Fruit fly (Drosophila melanogaster): ENCODE data around the gene CG14671.

Gene CG14671

dm6 chr3R:5587863-5588519 lies 23.4 kb upstream of the CG14671 start, which contains the start of gene CG2926:
TSS of gene CG2926 (minus strand) at chr3R:5588380.
- TF ChIP-seq CG4496 (GFP tag; IDR thresholded peaks at IDR 0.05) (0 out of 3 replicates have a peak, but pooled peaks have one; percentile 46), CG9948 (tag; optimal IDR thresholded peaks at IDR 0.05) (no peak), Ets98B (GFP tag; IDR thresholded peaks at IDR 0.05) (peak; percentile 19; the same call in 1 of the 2 replicates), fd96Ca (GFP tag; IDR thresholded peaks at IDR 0.05) (no peak), rn (GFP tag; IDR thresholded peaks at IDR 0.05) (0 out of 2 replicates have a peak, but pooled peaks have one; percentile 12), CG15710 (tag; optimal IDR thresholded peaks at IDR 0.05) (no peak), CG8159 (tag; optimal IDR thresholded peaks at IDR 0.05) (no peak), CG13204 (GFP tag; optimal IDR thresholded peaks at IDR 0.05) (no peak), CG17806 (tag; optimal IDR thresholded peaks at IDR 0.05) (no peak), EcR (GFP tag; optimal IDR thresholded peaks at IDR 0.05) (no peak), CG8301 (tag; optimal IDR thresholded peaks at IDR 0.05) (no peak), CG34367 (tag; optimal IDR thresholded peaks at IDR 0.05) (no peak), Pif1A (GFP tag; optimal IDR thresholded peaks at IDR 0.05) (no peak), CG14655 (GFP tag; optimal IDR thresholded peaks at IDR 0.05) (no peak), CG12605 (GFP tag; IDR thresholded peaks at IDR 0.05) (0 out of 2 replicates have a peak, but pooled peaks have one; percentile 32), Snoo (tag; optimal IDR thresholded peaks at IDR 0.05) (no peak), CG10348 (GFP tag; IDR thresholded peaks at IDR 0.05) (no peak), D1 (tag; optimal IDR thresholded peaks at IDR 0.05) (no peak), CG32121 (GFP tag; IDR thresholded peaks at IDR 0.05) (0 out of 2 replicates have a peak, but pooled peaks have one; percentile 32), gl (tag; optimal IDR thresholded peaks at IDR 0.05) (no peak), Pif1B (GFP tag; optimal IDR thresholded peaks at IDR 0.05) (no peak)

dm6 chr3R:5573883-5574282 lies 9.3 kb upstream of the CG14671 start:
- TF ChIP-seq EcR (GFP tag; optimal IDR thresholded peaks at IDR 0.05) (peak; percentile 94), Snoo (tag; optimal IDR thresholded peaks at IDR 0.05) (no peak)

DNA sequence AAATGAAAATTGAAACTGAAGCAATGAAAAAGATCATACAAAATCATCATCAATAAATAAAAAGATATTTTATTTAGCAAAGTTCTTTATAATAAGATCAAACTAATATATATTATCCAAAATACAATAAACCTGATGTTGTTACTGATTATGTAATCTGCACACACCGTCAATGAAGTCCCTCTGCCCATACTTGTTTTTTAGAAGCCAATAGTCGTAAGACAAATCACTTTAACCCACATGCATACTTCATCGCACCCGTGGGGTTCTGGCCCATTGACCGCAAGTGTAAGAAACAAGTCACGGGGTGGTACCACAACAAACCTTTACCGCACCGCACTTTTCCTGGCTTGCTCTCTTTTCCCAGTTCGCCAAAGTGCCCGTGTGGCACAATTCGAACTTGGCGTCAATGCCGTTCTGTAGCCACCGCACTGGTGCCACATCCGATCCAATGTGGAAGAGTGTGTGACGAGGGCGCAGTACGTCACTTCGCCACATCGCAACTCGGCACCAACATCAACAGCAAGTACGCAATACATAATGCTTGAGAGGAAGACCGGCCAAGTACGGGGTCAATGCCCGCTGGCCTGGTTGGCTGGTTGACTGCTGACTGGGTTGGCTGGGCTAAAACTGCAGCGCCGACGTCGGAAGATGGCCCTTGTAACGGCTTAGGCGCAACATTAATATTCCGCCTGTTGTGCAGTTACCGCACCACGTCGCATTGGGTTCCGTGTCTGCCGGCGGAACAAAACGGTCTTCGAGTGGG lies 8.5 kb upstream of the CG14671 start:
- TF ChIP-seq CG14655 (GFP tag; optimal IDR thresholded peaks at IDR 0.05) (no peak), CG32121 (GFP tag; IDR thresholded peaks at IDR 0.05) (no peak), rn (GFP tag; IDR thresholded peaks at IDR 0.05) (no peak), fd96Ca (GFP tag; IDR thresholded peaks at IDR 0.05) (0 out of 3 replicates have a peak, but pooled peaks have one; percentile 35), CG34367 (tag; optimal IDR thresholded peaks at IDR 0.05) (no peak), gl (tag; optimal IDR thresholded peaks at IDR 0.05) (no peak), Pif1B (GFP tag; optimal IDR thresholded peaks at IDR 0.05) (peak; percentile 30), CG9948 (tag; optimal IDR thresholded peaks at IDR 0.05) (peak; percentile 12), EcR (GFP tag; optimal IDR thresholded peaks at IDR 0.05) (peak; percentile 83)

dm6 chr3R:5571756-5572155 lies 7.1 kb upstream of the CG14671 start:
- TF ChIP-seq CG4496 (GFP tag; IDR thresholded peaks at IDR 0.05), result no peak
- TF ChIP-seq fd96Ca (GFP tag; IDR thresholded peaks at IDR 0.05), result no peak
- no peak for TF ChIP-seq CG8301 (tag; optimal IDR thresholded peaks at IDR 0.05)
- peak; percentile 43 for TF ChIP-seq EcR (GFP tag; optimal IDR thresholded peaks at IDR 0.05)
- no peak for TF ChIP-seq CG14655 (GFP tag; optimal IDR thresholded peaks at IDR 0.05)

- TF ChIP-seq CG17806 (tag; optimal IDR thresholded peaks at IDR 0.05), result no peak
- no peak for TF ChIP-seq CG15710 (tag; optimal IDR thresholded peaks at IDR 0.05)
- TF ChIP-seq CG8159 (tag; optimal IDR thresholded peaks at IDR 0.05), result no peak
- TF ChIP-seq CG34367 (tag; optimal IDR thresholded peaks at IDR 0.05), result no peak
- TF ChIP-seq fd96Ca (GFP tag; IDR thresholded peaks at IDR 0.05), result 0 out of 3 replicates have a peak, but pooled peaks have one; percentile 39
- no peak for TF ChIP-seq Pif1A (GFP tag; optimal IDR thresholded peaks at IDR 0.05)
- no peak for TF ChIP-seq CG14655 (GFP tag; optimal IDR thresholded peaks at IDR 0.05)
- 0 out of 2 replicates have a peak, but pooled peaks have one; percentile 1 for TF ChIP-seq CG12605 (GFP tag; IDR thresholded peaks at IDR 0.05)
- no peak for TF ChIP-seq CG9948 (tag; optimal IDR thresholded peaks at IDR 0.05)
Observed at dm6 chr3R:5571437-5571750, 6.8 kb upstream of the CG14671 start.

DNA sequence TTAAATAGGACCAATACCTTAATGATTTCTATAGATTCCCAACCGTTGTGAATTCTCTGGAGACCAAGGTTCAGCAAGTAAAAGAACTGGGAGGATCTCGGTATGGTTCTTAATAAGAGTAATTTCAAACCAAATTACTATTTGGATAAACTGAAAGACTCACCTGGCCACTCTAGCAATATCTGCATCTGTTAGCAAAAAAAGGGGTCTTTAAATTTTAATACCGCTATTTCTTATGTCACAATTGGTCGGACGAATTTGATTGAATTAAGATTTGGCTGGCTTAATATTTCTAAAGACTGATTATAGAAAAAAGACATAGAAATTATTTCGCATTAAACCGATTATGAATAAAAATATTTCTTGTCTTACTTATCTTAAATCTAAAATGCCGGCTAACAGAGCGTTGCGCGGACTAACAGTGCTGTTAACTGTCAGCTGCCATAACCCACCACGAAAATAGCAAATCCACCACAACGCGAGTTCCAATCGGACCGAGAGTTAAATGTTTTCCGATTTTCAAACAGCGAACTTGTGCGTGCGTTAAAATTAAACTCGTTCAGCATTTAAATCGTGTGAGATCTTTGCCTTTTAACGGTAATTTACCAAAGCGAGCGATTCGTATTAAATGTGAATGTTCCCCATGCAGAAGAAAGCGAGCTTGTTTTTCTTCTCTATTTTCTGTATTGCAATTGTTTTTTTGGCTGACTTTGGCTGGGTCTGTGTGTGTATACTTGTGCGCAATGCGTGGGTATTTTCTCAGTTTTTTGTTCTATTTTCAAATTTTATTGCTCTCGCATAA lies 6.2 kb upstream of the CG14671 start, which contains the start of gene CRMP:
CRMP (plus strand) TSS at position 474 of the 802 bp plus-strand sequence.
- TF ChIP-seq CG8301 (tag; optimal IDR thresholded peaks at IDR 0.05) (peak; percentile 32), Pif1A (GFP tag; optimal IDR thresholded peaks at IDR 0.05) (no peak), CG32121 (GFP tag; IDR thresholded peaks at IDR 0.05) (0 out of 2 replicates have a peak, but pooled peaks have one; percentile 21), CG12605 (GFP tag; IDR thresholded peaks at IDR 0.05) (peak; percentile 29; the same call in 1 of the 2 replicates), CG4496 (GFP tag; IDR thresholded peaks at IDR 0.05) (no peak), CG14655 (GFP tag; optimal IDR thresholded peaks at IDR 0.05) (no peak), CG10348 (GFP tag; IDR thresholded peaks at IDR 0.05) (no peak)

All from whole organism, pupa.